Fruit fly (Drosophila melanogaster): Measurements from ENCODE around the gene CG12576.

The CG12576 gene

DNA sequence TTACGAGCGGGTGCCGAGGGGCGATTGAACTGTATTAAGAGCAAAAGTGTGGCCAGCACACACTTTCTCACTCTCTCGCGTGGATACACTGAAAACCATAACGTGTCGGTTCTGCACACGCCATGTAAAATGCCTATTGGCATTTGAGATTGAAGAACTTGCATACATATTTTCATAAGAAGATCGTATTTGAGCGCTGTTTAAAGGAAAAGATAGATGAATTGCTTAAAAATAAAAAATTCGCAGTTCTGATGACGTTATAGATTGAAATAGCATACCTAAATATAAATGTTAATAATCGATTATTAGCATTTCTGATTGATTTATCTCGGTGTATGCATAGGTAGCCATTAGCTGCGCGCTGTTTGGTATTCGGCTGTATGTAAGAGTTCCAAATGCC, 26.9 kb upstream of the CG12576 start (continued):
- TF ChIP-seq lola (GFP tag; optimal IDR thresholded peaks at IDR 0.05) (no peak), Fer2 (tag; optimal IDR thresholded peaks at IDR 0.05) (no peak), ato (GFP tag; IDR thresholded peaks at IDR 0.05; ENCODE audit: partially characterized antibody) (no peak), CG33557 (GFP tag; optimal IDR thresholded peaks at IDR 0.05) (no peak), CG34422 (GFP tag; IDR thresholded peaks at IDR 0.05) (no peak), lbe (GFP tag; optimal IDR thresholded peaks at IDR 0.05) (no peak), kah (GFP tag; optimal IDR thresholded peaks at IDR 0.05) (no peak), CG11247 (GFP tag; IDR thresholded peaks at IDR 0.05) (no peak), az2 (GFP tag; optimal IDR thresholded peaks at IDR 0.05) (peak; percentile 27), H2.0 (GFP tag; IDR thresholded peaks at IDR 0.05) (no peak), D (optimal IDR thresholded peaks at IDR 0.05) (no peak), D (GFP tag; optimal IDR thresholded peaks at IDR 0.05) (peak; percentile 34), ac (GFP tag; optimal IDR thresholded peaks at IDR 0.05) (no peak), Lim3 (GFP tag; IDR thresholded peaks at IDR 0.05) (no peak), CG11696 (GFP tag; IDR thresholded peaks at IDR 0.05) (no peak), CG10431 (GFP tag; optimal IDR thresholded peaks at IDR 0.05) (no peak), Asciz (GFP tag; optimal IDR thresholded peaks at IDR 0.05) (no peak), Hey (tag; optimal IDR thresholded peaks at IDR 0.05) (no peak), en (GFP tag; optimal IDR thresholded peaks at IDR 0.05) (no peak), sob (GFP tag; IDR thresholded peaks at IDR 0.05) (no peak), ssp (GFP tag; IDR thresholded peaks at IDR 0.05) (no peak), CG7786 (GFP tag; optimal IDR thresholded peaks at IDR 0.05) (no peak), bigmax (GFP tag; optimal IDR thresholded peaks at IDR 0.05) (no peak), zfh2 (GFP tag; optimal IDR thresholded peaks at IDR 0.05) (no peak), CG8924 (tag; optimal IDR thresholded peaks at IDR 0.05) (no peak), CG34224 (GFP tag; IDR thresholded peaks at IDR 0.05; ENCODE audit: partially characterized antibody) (no peak), CG10979 (tag; optimal IDR thresholded peaks at IDR 0.05) (peak; percentile 51), CG4707 (GFP tag; optimal IDR thresholded peaks at IDR 0.05) (no peak), CG11560 (tag; IDR thresholded peaks at IDR 0.05) (no peak), Fer3 (tag; optimal IDR thresholded peaks at IDR 0.05) (no peak), Hsf (GFP tag; optimal IDR thresholded peaks at IDR 0.05) (peak; percentile 19), CG14710 (tag; optimal IDR thresholded peaks at IDR 0.05) (peak; percentile 28), Dek (tag; optimal IDR thresholded peaks at IDR 0.05) (no peak), CG4282 (GFP tag; optimal IDR thresholded peaks at IDR 0.05) (no peak), CG7987 (GFP tag; optimal IDR thresholded peaks at IDR 0.05) (no peak), esg (GFP tag; conservative IDR thresholded peaks at IDR 0.05) (peak; percentile 18; the same call in 1 of the 2 replicates), CG4820 (GFP tag; optimal IDR thresholded peaks at IDR 0.05) (peak; percentile 37), B-H1 (GFP tag; IDR thresholded peaks at IDR 0.05) (no peak), CG12299 (tag; optimal IDR thresholded peaks at IDR 0.05) (no peak), gem (tag; optimal IDR thresholded peaks at IDR 0.05) (peak; percentile 65), cas (GFP tag; IDR thresholded peaks at IDR 0.05) (no peak), Awh (GFP tag; IDR thresholded peaks at IDR 0.05) (no peak), CG3281 (GFP tag; optimal IDR thresholded peaks at IDR 0.05) (no peak), Neu2 (GFP tag; optimal IDR thresholded peaks at IDR 0.05; ENCODE audit: borderline replicate concordance) (no peak), CG10654 (GFP tag; optimal IDR thresholded peaks at IDR 0.05) (no peak), CG2889 (GFP tag; IDR thresholded peaks at IDR 0.05) (no peak), CG3726 (GFP tag; IDR thresholded peaks at IDR 0.05) (no peak), cato (GFP tag; optimal IDR thresholded peaks at IDR 0.05; ENCODE audit: borderline replicate concordance) (no peak), CG8359 (GFP tag; optimal IDR thresholded peaks at IDR 0.05; ENCODE audit: borderline replicate concordance) (no peak), emc (GFP tag; optimal IDR thresholded peaks at IDR 0.05) (no peak), CG2202 (tag; optimal IDR thresholded peaks at IDR 0.05) (no peak), ems (GFP tag; optimal IDR thresholded peaks at IDR 0.05) (no peak)

Measured in whole organism, embryonic.